Worm (Caenorhabditis elegans): ENCODE measurements around the gene ceh-49.

The ceh-49 gene

ce11 chrV:6107474-6107873, 12.5 kb downstream of the ceh-49 start, which contains the start of gene cwf-19L1:
TSS of gene cwf-19L1 (plus strand) at chrV:6107828.
- TF ChIP-seq cebp-1 (GFP tag; IDR thresholded peaks at IDR 0.05) (no peak), cebp-1 (tag; optimal IDR thresholded peaks at IDR 0.05) (peak; percentile 19), tlf-1 (GFP tag; optimal IDR thresholded peaks at IDR 0.05) (no peak), sea-2 (GFP tag; IDR thresholded peaks at IDR 0.05) (no peak), lin-54 (GFP tag; optimal IDR thresholded peaks at IDR 0.05) (peak; percentile 91), lin-40 (tag; optimal IDR thresholded peaks at IDR 0.05) (no peak), dox-1 (GFP tag; IDR thresholded peaks at IDR 0.05) (0 out of 2 replicates have a peak, but pooled peaks have one; percentile 32), hmg-1.2 (GFP tag; IDR thresholded peaks at IDR 0.05) (peak; percentile 18; the same call in 1 of the 2 replicates), nhr-80 (tag; optimal IDR thresholded peaks at IDR 0.05) (no peak), snpc-3.4 (tag; optimal IDR thresholded peaks at IDR 0.05) (peak; percentile 40), efl-1 (GFP tag; optimal IDR thresholded peaks at IDR 0.05) (peak; percentile 70), lir-1 (GFP tag; conservative IDR thresholded peaks at IDR 0.05) (0 out of 2 replicates have a peak, but pooled peaks have one; percentile 26), F33H1.4 (GFP tag; IDR thresholded peaks at IDR 0.05) (peak; percentile 29; the same call in 1 of the 2 replicates), dpff-1 (tag; optimal IDR thresholded peaks at IDR 0.05) (no peak), madf-10 (tag; optimal IDR thresholded peaks at IDR 0.05) (no peak), let-526 (GFP tag; IDR thresholded peaks at IDR 0.05) (no peak), mes-4 (tag; optimal IDR thresholded peaks at IDR 0.05) (no peak), dpl-1 (GFP tag; optimal IDR thresholded peaks at IDR 0.05) (peak; percentile 65), somi-1 (GFP tag; optimal IDR thresholded peaks at IDR 0.05) (no peak), cebp-2 (GFP tag; IDR thresholded peaks at IDR 0.05) (no peak), bed-2 (GFP tag; IDR thresholded peaks at IDR 0.05) (no peak), F39B2.1 (GFP tag; IDR thresholded peaks at IDR 0.05) (no peak), ZK185.1 (tag; optimal IDR thresholded peaks at IDR 0.05; ENCODE audit: poor library complexity, severe bottlenecking) (peak; percentile 57), D2030.7 (GFP tag; IDR thresholded peaks at IDR 0.05) (0 out of 2 replicates have a peak, but pooled peaks have one; percentile 22), F37B4.10 (GFP tag; IDR thresholded peaks at IDR 0.05) (no peak), lsl-1 (GFP tag; optimal IDR thresholded peaks at IDR 0.05) (peak; percentile 16), F23B12.7 (tag; optimal IDR thresholded peaks at IDR 0.05; ENCODE audit: insufficient read depth) (peak; percentile 17), B0019.2 (GFP tag; conservative IDR thresholded peaks at IDR 0.05) (0 out of 2 replicates have a peak, but pooled peaks have one; percentile 49), lin-35 (GFP tag; optimal IDR thresholded peaks at IDR 0.05) (peak in 1 of 3 experiments; percentile 80), nhr-90 (tag; optimal IDR thresholded peaks at IDR 0.05) (no peak)

- TF ChIP-seq nhr-90 (tag; optimal IDR thresholded peaks at IDR 0.05): no peak
- peak; percentile 66 for TF ChIP-seq zfh-2 (GFP tag; conservative IDR thresholded peaks at IDR 0.05)
- TF ChIP-seq fkh-3 (tag; optimal IDR thresholded peaks at IDR 0.05): no peak
- TF ChIP-seq madf-6 (GFP tag; IDR thresholded peaks at IDR 0.05): no peak
These were observed 14.6 kb downstream of the ceh-49 start, which contains the start of gene atf-8 for ce11 chrV:6105374-6105773. TSS of gene atf-8 (plus strand) at chrV:6105607.

- TF ChIP-seq tbx-9 (tag; optimal IDR thresholded peaks at IDR 0.05; ENCODE audit: borderline replicate concordance) (no peak), Y53F4B.3 (GFP tag; IDR thresholded peaks at IDR 0.05) (no peak), nhr-27 (tag; optimal IDR thresholded peaks at IDR 0.05) (no peak), ceh-40 (GFP tag; IDR thresholded peaks at IDR 0.05) (no peak), ekl-4 (GFP tag; IDR thresholded peaks at IDR 0.05) (no peak), lag-1 (GFP tag; IDR thresholded peaks at IDR 0.05) (no peak), tbp1 (GFP tag; optimal IDR thresholded peaks at IDR 0.05) (no peak), nhr-179 (tag; optimal IDR thresholded peaks at IDR 0.05) (no peak), Y67H2A.10 (GFP tag; conservative IDR thresholded peaks at IDR 0.05) (no peak), dox-1 (GFP tag; IDR thresholded peaks at IDR 0.05) (no peak), ceh-27 (GFP tag; optimal IDR thresholded peaks at IDR 0.05) (no peak)
These were observed 16.6 kb downstream of the ceh-49 start, which contains the start of gene Y38A10A.11 for ce11 chrV:6103429-6103828. TSS of gene Y38A10A.11 (minus strand) at chrV:6103529.
